Worm (Caenorhabditis elegans) whole organism, young adult: Measurements from ENCODE around the gene Y38H6C.24.
"Not testable (repeated sequence)": the region's sequence is repeated elsewhere in the genome, so short reads cannot be mapped to it uniquely, and the experiment has no call there.

ENCODE experiments used
- F49E8.2 ChIP-seq: sonication (generic microtip); optimal IDR thresholded peaks from 3 replicates; lab custom pipeline; 2017; ENCODE audit warnings: missing genetic modification characterization, mild to moderate bottlenecking, missing compliant biosample characterization, antibody characterized with exemption, moderate library complexity; ENCODE audit not compliant: insufficient read depth
- Y53F4B.3 ChIP-seq: fragments of 200-800 bp; sonication (Bioruptor generic); IDR thresholded peaks from 2 replicates; pipeline ENCODE4 v1.3.6; 2022; ENCODE audit warnings: missing genetic modification reagents, missing genetic modification characterization, missing compliant biosample characterization
- nfya-2 ChIP-seq: fragments of 200-800 bp; sonication (Bioruptor generic); IDR thresholded peaks from 2 replicates; pipeline ENCODE4 v1.3.6; 2022; ENCODE audit warnings: missing genetic modification reagents, missing genetic modification characterization, missing compliant biosample characterization

DNA sequence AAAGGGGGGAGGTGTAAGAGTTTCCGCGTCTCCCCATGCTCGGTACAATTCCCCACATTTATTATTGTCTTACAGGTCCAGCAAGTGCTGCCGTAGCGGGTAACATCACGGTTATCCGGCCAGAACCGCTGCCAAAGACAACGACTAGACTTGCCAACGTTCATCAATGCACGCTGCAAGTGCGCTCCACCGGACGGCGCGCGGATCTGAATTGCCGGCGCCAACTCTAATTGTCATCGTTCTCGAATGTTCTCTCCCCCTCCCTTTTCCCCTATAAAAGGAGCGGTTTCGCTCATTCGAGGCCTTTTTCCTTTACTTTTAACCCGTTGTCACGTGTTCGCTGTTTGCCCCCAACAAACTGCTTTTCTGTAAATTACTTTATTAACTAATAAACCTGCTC is 12.6 kb upstream of the Y38H6C.24 start, which contains the start of gene Y38H6C.8:
- not testable (repeated sequence) for TF ChIP-seq nfya-2 (GFP tag; lab: Robert Waterston, UW); Y53F4B.3 (GFP tag; lab: Robert Waterston, UW); F49E8.2 (tag; lab: Kevin White, UChicago)
